Worm (Caenorhabditis elegans): ENCODE data around the gene pat-3.

DNA sequence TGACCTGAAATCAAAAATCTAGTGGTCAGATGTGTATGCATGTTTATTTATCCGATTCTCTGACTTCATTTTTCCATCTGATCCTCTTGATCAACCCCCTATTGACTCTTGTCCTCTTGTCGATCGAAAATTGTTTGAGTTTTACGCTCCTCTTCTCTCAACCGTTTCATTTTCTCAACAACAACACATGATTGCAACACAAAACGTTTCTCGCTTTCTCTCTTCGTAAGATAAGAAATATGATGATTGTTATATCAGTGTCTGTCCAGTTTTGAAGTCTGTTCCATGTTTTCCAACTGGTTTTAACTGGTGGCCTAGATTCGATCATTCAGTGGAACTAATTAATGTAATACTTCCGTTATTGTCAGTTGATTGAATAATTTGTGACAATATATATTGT lies 38.1 kb upstream of the pat-3 start:
- TF ChIP-seq nhr-237 (tag; optimal IDR thresholded peaks at IDR 0.05) (no peak), nhr-6 (tag; optimal IDR thresholded peaks at IDR 0.05) (no peak), ama-1 (optimal IDR thresholded peaks at IDR 0.05) (no peak), lin-39 (tag; optimal IDR thresholded peaks at IDR 0.05) (no peak), elt-3 (tag; optimal IDR thresholded peaks at IDR 0.05) (no peak)

Data from whole organism, L2 larva.